Worm (Caenorhabditis elegans) whole organism, early embryonic: ENCODE results near the gene str-205.

Source experiments
- aly-1 ChIP-seq: sonication (generic microtip); optimal IDR thresholded peaks from 2 replicates; lab custom pipeline; 2016; ENCODE audit warnings: missing genetic modification characterization, missing compliant biosample characterization
- ama-1 ChIP-seq: fragments of 150-350 bp; optimal IDR thresholded peaks from 2 replicates; lab custom pipeline; 2014
- flt-1 ChIP-seq: fragments of 200-800 bp; sonication (Bioruptor generic); IDR thresholded peaks from 2 replicates; pipeline ENCODE4 v1.3.6; 2022; ENCODE audit warnings: missing genetic modification characterization, missing compliant biosample characterization
- hmg-4 ChIP-seq: fragments of 200-800 bp; sonication (Bioruptor generic); optimal IDR thresholded peaks from 2 replicates; lab custom pipeline; 2018; ENCODE audit warnings: mild to moderate bottlenecking, missing genetic modification characterization, missing compliant biosample characterization
- pes-1 ChIP-seq: fragments of 200-800 bp; sonication (Bioruptor generic); IDR thresholded peaks from 2 replicates; pipeline ENCODE4 v1.3.6; 2022; ENCODE audit warnings: missing genetic modification reagents, missing genetic modification characterization, missing compliant biosample characterization
- sea-1 ChIP-seq: fragments of 200-800 bp; sonication (Bioruptor generic); conservative IDR thresholded peaks from 2 replicates; pipeline ENCODE4 v1.3.6; 2022; ENCODE audit warnings: missing genetic modification characterization, missing compliant biosample characterization
- tbx-37 ChIP-seq: fragments of 200-800 bp; sonication (Bioruptor generic); conservative IDR thresholded peaks from 2 replicates; pipeline ENCODE4 v1.3.6; 2022; ENCODE audit warnings: missing genetic modification reagents, missing genetic modification characterization, missing compliant biosample characterization
- tra-4 ChIP-seq: sonication (generic microtip); optimal IDR thresholded peaks from 2 replicates; lab custom pipeline; 2017; ENCODE audit warnings: missing genetic modification characterization, missing compliant biosample characterization

DNA sequence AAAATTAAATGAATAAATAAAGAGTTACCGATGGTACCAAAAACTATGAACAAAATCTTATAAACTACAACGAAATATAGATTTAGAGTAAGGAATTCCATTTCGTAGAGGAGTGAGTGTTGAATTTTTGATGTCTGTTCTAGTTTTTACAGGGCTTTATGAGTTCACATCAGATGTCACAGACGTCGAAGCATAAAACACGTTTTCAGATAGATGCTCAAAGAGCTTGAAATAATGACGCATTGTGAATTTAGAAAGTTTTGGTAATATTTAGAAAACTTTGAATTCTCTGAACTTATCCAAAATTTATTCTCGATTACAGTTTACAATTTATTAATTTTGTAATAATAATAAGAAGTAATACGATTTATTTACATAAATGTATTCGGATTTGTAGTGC, 43.2 kb upstream of the str-205 start, which contains the start of gene srsx-9:
- no peak for TF ChIP-seq ama-1 (lab: Kevin White, UChicago)
- TF ChIP-seq hmg-4 (GFP tag; lab: Kevin White, UChicago): no peak
- no peak for TF ChIP-seq sea-1 (GFP tag; lab: Robert Waterston, UW)
- no peak for TF ChIP-seq tbx-37
- TF ChIP-seq pes-1 (GFP tag; lab: Robert Waterston, UW): no peak
- no peak for TF ChIP-seq flt-1 (GFP tag; lab: Robert Waterston, UW)
- no peak for TF ChIP-seq tra-4 (tag; lab: Kevin White, UChicago)
- TF ChIP-seq aly-1 (tag; lab: Kevin White, UChicago): no peak
